Worm (Caenorhabditis elegans): ENCODE data around the gene prk-2.

DNA sequence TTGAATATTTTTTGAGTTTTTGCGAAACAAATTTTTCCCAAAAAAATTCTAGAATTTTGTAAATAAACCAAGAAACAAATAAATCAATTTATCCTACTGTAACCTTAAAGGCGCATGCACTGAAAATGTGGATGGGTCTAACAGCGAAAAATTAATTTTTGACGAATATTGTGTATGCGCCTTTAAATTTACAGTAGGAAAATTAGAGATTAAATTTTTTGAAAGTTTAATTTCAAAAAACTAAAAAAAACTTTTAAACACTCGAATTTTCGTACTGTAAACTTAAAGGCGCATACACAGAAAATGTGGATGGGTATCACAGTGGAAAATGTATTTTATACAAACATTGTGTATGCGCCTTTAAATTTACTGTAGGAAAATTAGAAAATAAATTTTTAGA lies 20.1 kb upstream of the prk-2 start:
- TF ChIP-seq unc-120 (tag; optimal IDR thresholded peaks at IDR 0.05; ENCODE audit: poor library complexity, severe bottlenecking) = no peak
- no peak for TF ChIP-seq bed-3 (GFP tag; optimal IDR thresholded peaks at IDR 0.05)
- no peak for TF ChIP-seq pha-4 (tag; optimal IDR thresholded peaks at IDR 0.05)
- TF ChIP-seq nhr-237 (tag; optimal IDR thresholded peaks at IDR 0.05) = no peak
- no peak for TF ChIP-seq lsy-2 (tag; optimal IDR thresholded peaks at IDR 0.05)
- TF ChIP-seq ces-1 (GFP tag; optimal IDR thresholded peaks at IDR 0.05) = no peak
- no peak for TF ChIP-seq elt-3 (tag; optimal IDR thresholded peaks at IDR 0.05)
- no peak for TF ChIP-seq nhr-76 (tag; optimal IDR thresholded peaks at IDR 0.05)

All from whole organism, mixed stage, embryonic.